Fruit fly (Drosophila melanogaster): ENCODE results near the gene CkIalpha.

CkIalpha gene

DNA sequence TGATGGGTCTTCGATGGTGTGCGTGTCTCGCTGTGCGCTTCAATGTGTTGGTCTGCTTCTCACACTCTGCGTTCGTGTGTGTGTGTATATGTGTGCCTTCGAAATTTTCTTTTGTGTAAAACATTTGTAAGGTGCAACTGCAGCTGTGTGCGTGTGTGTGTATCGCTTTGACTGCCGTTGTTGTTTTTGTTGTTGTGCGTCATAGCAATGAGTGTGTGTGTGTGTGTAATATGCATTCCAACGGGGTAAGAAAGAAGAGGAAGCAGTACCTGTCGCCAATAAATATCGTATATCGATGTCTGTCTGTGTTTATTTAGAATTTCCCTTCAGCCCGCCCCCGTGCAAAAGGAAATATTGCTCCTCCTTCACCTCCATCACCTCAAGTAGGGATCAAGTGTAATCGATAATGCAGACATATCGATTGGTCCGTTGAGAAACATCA is 883 bp downstream of the CkIalpha start (continued):
- 0 out of 2 replicates have a peak, but pooled peaks have one; percentile 32 for TF ChIP-seq hbn (GFP tag; IDR thresholded peaks at IDR 0.05; ENCODE audit: partially characterized antibody)
- TF ChIP-seq kah (GFP tag; optimal IDR thresholded peaks at IDR 0.05) = no peak
- no peak for TF ChIP-seq CG11398 (GFP tag; optimal IDR thresholded peaks at IDR 0.05)
- no peak for TF ChIP-seq Six4 (GFP tag; optimal IDR thresholded peaks at IDR 0.05)
- TF ChIP-seq Xrp1 (GFP tag; IDR thresholded peaks at IDR 0.05) = no peak
- TF ChIP-seq pho (GFP tag; optimal IDR thresholded peaks at IDR 0.05) = no peak
- TF ChIP-seq CG2889 (GFP tag; IDR thresholded peaks at IDR 0.05) = no peak
- TF ChIP-seq zen (tag; optimal IDR thresholded peaks at IDR 0.05) = no peak
- TF ChIP-seq Ets97D (GFP tag; optimal IDR thresholded peaks at IDR 0.05) = no peak
- TF ChIP-seq Hr78 (GFP tag; optimal IDR thresholded peaks at IDR 0.05) = no peak
- TF ChIP-seq Chrac-16 (GFP tag; optimal IDR thresholded peaks at IDR 0.05) = no peak
- no peak for TF ChIP-seq chn (GFP tag; optimal IDR thresholded peaks at IDR 0.05)
- TF ChIP-seq Dek (tag; optimal IDR thresholded peaks at IDR 0.05) = no peak
- peak; percentile 37; the same call in 1 of the 2 replicates for TF ChIP-seq amos (GFP tag; IDR thresholded peaks at IDR 0.05; ENCODE audit: partially characterized antibody)
- no peak for TF ChIP-seq CG10366 (GFP tag; IDR thresholded peaks at IDR 0.05)
- TF ChIP-seq knrl (GFP tag; IDR thresholded peaks at IDR 0.05; ENCODE audit: partially characterized antibody) = peak; percentile 27; the same call in 1 of the 3 replicates
- TF ChIP-seq chif (GFP tag; optimal IDR thresholded peaks at IDR 0.05) = no peak
- TF ChIP-seq CG17186 (GFP tag; optimal IDR thresholded peaks at IDR 0.05) = no peak
- no peak for TF ChIP-seq CG6689 (GFP tag; IDR thresholded peaks at IDR 0.05)
- no peak for TF ChIP-seq br (optimal IDR thresholded peaks at IDR 0.05)
- no peak for TF ChIP-seq Stat92E (GFP tag; optimal IDR thresholded peaks at IDR 0.05)
- TF ChIP-seq row (GFP tag; IDR thresholded peaks at IDR 0.05) = peak; percentile 8; the same call in 1 of the 3 replicates
- no peak for TF ChIP-seq bcd (GFP tag; optimal IDR thresholded peaks at IDR 0.05)
- no peak for TF ChIP-seq CG6854 (GFP tag; optimal IDR thresholded peaks at IDR 0.05)
- no peak for TF ChIP-seq crp (GFP tag; optimal IDR thresholded peaks at IDR 0.05)
- no peak for TF ChIP-seq Mad (GFP tag; optimal IDR thresholded peaks at IDR 0.05)
- TF ChIP-seq CG12155 (GFP tag; optimal IDR thresholded peaks at IDR 0.05) = peak; percentile 63
- TF ChIP-seq CG4282 (GFP tag; optimal IDR thresholded peaks at IDR 0.05) = no peak
- peak; percentile 90 for TF ChIP-seq crol (GFP tag; IDR thresholded peaks at IDR 0.05)
- TF ChIP-seq CG32532 (GFP tag; IDR thresholded peaks at IDR 0.05) = no peak
- TF ChIP-seq CG5953 (GFP tag; IDR thresholded peaks at IDR 0.05) = no peak
- no peak for TF ChIP-seq Sin3A (optimal IDR thresholded peaks at IDR 0.05)
- no peak for TF ChIP-seq ken (GFP tag; IDR thresholded peaks at IDR 0.05)
- peak; percentile 22 for TF ChIP-seq CG4617 (GFP tag; optimal IDR thresholded peaks at IDR 0.05; ENCODE audit: borderline replicate concordance)
- no peak for TF ChIP-seq CG12236 (GFP tag; optimal IDR thresholded peaks at IDR 0.05)
- no peak for TF ChIP-seq Hsf (GFP tag; optimal IDR thresholded peaks at IDR 0.05)
- TF ChIP-seq CG7987 (GFP tag; optimal IDR thresholded peaks at IDR 0.05) = no peak
- TF ChIP-seq CG5180 (GFP tag; optimal IDR thresholded peaks at IDR 0.05) = peak; percentile 3
- peak; percentile 34 for TF ChIP-seq Side (GFP tag; optimal IDR thresholded peaks at IDR 0.05)
- no peak for TF ChIP-seq tgo (GFP tag; IDR thresholded peaks at IDR 0.05)
- TF ChIP-seq trem (tag; optimal IDR thresholded peaks at IDR 0.05) = peak; percentile 26
- no peak for TF ChIP-seq CG11696 (GFP tag; IDR thresholded peaks at IDR 0.05)
- no peak for TF ChIP-seq CG11723 (GFP tag; optimal IDR thresholded peaks at IDR 0.05)
- TF ChIP-seq CG7556 (GFP tag; optimal IDR thresholded peaks at IDR 0.05) = no peak
- no peak for TF ChIP-seq CG1832 (GFP tag; optimal IDR thresholded peaks at IDR 0.05)
- TF ChIP-seq bigmax (GFP tag; optimal IDR thresholded peaks at IDR 0.05) = no peak
- no peak for TF ChIP-seq Doc3 (GFP tag; IDR thresholded peaks at IDR 0.05; ENCODE audit: partially characterized antibody)
- no peak for TF ChIP-seq gsb-n (tag; optimal IDR thresholded peaks at IDR 0.05)
- TF ChIP-seq CrebB (tag; optimal IDR thresholded peaks at IDR 0.05) = peak; percentile 26
- TF ChIP-seq CG17802 (tag; optimal IDR thresholded peaks at IDR 0.05) = no peak
- no peak for TF ChIP-seq bsh (GFP tag; optimal IDR thresholded peaks at IDR 0.05)

Measured in whole organism, embryonic.